Fruit fly (Drosophila melanogaster): ENCODE data around the gene alphaTub85E.

- TF ChIP-seq HLH106 (tag; optimal IDR thresholded peaks at IDR 0.05) (no peak), pan (optimal IDR thresholded peaks at IDR 0.05) (no peak), fru (GFP tag; optimal IDR thresholded peaks at IDR 0.05) (no peak), br (GFP tag; optimal IDR thresholded peaks at IDR 0.05) (no peak)
Observed at dm6 chr3R:9730784-9731183, 2.3 kb downstream of the alphaTub85E start, which contains the start of gene FoxP.
